Worm (Caenorhabditis elegans): Measurements from ENCODE around the gene Y108G3AL.2.

ce11 chrV:138592-138991 lies 28.2 kb upstream of the Y108G3AL.2 start, which contains the start of gene W03F9.9:
- TF ChIP-seq ama-1 (optimal IDR thresholded peaks at IDR 0.05) (no peak), unc-62 (GFP tag; optimal IDR thresholded peaks at IDR 0.05) (no peak), nhr-67 (tag; optimal IDR thresholded peaks at IDR 0.05) (no peak), nhr-12 (tag; optimal IDR thresholded peaks at IDR 0.05) (no peak), pqm-1 (tag; optimal IDR thresholded peaks at IDR 0.05) (no peak), elt-1 (tag; optimal IDR thresholded peaks at IDR 0.05) (no peak), aly-2 (tag; optimal IDR thresholded peaks at IDR 0.05) (no peak)
